Worm (Caenorhabditis elegans) whole organism, L1 larva: ENCODE measurements around the gene asp-19.

Experiments used
- grh-1 ChIP-seq: fragments of 200-800 bp; sonication (Bioruptor generic); IDR thresholded peaks from 2 replicates; pipeline ENCODE4 v1.3.6; 2022; ENCODE audit warnings: missing genetic modification reagents, missing genetic modification characterization, missing compliant biosample characterization
- lin-39 ChIP-seq: fragments of 150-350 bp; optimal IDR thresholded peaks from 2 replicates; lab custom pipeline; 2014; ENCODE audit warnings: missing biosample characterization, missing genetic modification reagents, missing genetic modification characterization
- pqm-1 ChIP-seq: sonication (generic microtip); optimal IDR thresholded peaks from 3 replicates; lab custom pipeline; 2017; ENCODE audit warnings: missing biosample characterization, missing genetic modification characterization
- sptf-1 ChIP-seq: fragments of 150-350 bp; optimal IDR thresholded peaks from 2 replicates; lab custom pipeline; 2014; ENCODE audit warnings: missing biosample characterization, missing genetic modification characterization

DNA sequence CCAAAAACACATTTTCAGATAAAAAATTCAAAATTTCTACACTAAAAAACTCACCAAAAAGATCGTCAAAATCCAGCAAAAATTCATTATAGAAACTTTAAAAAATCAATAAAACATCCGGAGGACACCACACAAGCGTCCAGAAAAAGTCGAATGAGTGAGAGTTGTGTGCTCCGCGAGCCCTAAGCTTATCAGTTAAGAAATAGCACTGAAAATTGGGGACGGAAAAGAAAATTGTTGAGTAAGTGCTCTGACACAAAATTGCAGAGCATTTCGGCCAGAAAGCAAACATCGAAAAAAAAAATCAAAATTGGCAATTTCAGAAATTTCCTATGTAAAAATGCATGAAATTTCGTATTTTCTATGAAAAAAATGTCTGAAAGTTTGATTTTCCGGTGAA lies 8.5 kb upstream of the asp-19 start:
- TF ChIP-seq grh-1 (GFP tag; lab: Robert Waterston, UW) (no peak), sptf-1 (tag; lab: Kevin White, UChicago) (no peak), lin-39 (tag; lab: Kevin White, UChicago) (no peak), pqm-1 (tag; lab: Kevin White, UChicago) (no peak)
